Fruit fly (Drosophila melanogaster) whole organism, embryonic: ENCODE data around the gene Muc11A.

Source experiments
- BEAF-32 ChIP-seq: fragments of 200-800 bp; sonication (Bioruptor generic); optimal IDR thresholded peaks from 3 replicates; lab custom pipeline; 2017; ENCODE audit warnings: missing biosample characterization, missing genetic modification characterization, mild to moderate bottlenecking, moderate library complexity, missing genetic modification reagents
- C15 ChIP-seq: fragments of 200-800 bp; sonication (Bioruptor generic); IDR thresholded peaks from 3 replicates; pipeline ENCODE4 v1.3.6; 2022; ENCODE audit warnings: missing biosample characterization, missing genetic modification characterization
- CG10366 ChIP-seq: fragments of 200-800 bp; sonication (Bioruptor generic); IDR thresholded peaks from 2 replicates; pipeline ENCODE4 v1.3.6; 2022; ENCODE audit warnings: missing biosample characterization, missing genetic modification characterization
- CG12236 ChIP-seq: fragments of 200-800 bp; sonication (Bioruptor generic); optimal IDR thresholded peaks from 2 replicates; lab custom pipeline; 2016; ENCODE audit warnings: missing biosample characterization, missing genetic modification characterization
- CG12744 ChIP-seq: fragments of 200-800 bp; sonication (Bioruptor generic); optimal IDR thresholded peaks from 2 replicates; lab custom pipeline; 2016; ENCODE audit warnings: missing biosample characterization, missing genetic modification characterization
- CG13894 ChIP-seq: fragments of 200-800 bp; sonication (Bioruptor generic); optimal IDR thresholded peaks from 3 replicates; lab custom pipeline; 2018; ENCODE audit warnings: missing biosample characterization, mild to moderate bottlenecking, missing genetic modification characterization, moderate library complexity
- CG14667 ChIP-seq: fragments of 200-800 bp; sonication (Bioruptor generic); IDR thresholded peaks from 2 replicates; pipeline ENCODE4 v1.3.6; 2022; ENCODE audit warnings: missing biosample characterization, missing genetic modification characterization
- CG15696 ChIP-seq: fragments of 200-800 bp; sonication (Bioruptor generic); optimal IDR thresholded peaks from 2 replicates; lab custom pipeline; 2019; ENCODE audit warnings: missing biosample characterization, mild to moderate bottlenecking, missing genetic modification characterization, moderate library complexity
- CG17328 ChIP-seq: fragments of 200-800 bp; sonication (Bioruptor generic); IDR thresholded peaks from 2 replicates; pipeline ENCODE4 v1.3.6; 2022; ENCODE audit warnings: missing biosample characterization, missing genetic modification characterization
- CG17385 ChIP-seq: fragments of 200-800 bp; sonication (Bioruptor generic); optimal IDR thresholded peaks from 3 replicates; lab custom pipeline; 2018; ENCODE audit warnings: missing biosample characterization, mild to moderate bottlenecking, missing genetic modification characterization
- CG17612 ChIP-seq: fragments of 200-800 bp; sonication (Bioruptor generic); IDR thresholded peaks from 2 replicates; pipeline ENCODE4 v1.3.6; 2022; ENCODE audit warnings: missing biosample characterization, missing genetic modification characterization
- CG2199 ChIP-seq: fragments of 200-800 bp; sonication (Bioruptor generic); IDR thresholded peaks from 3 replicates; pipeline ENCODE4 v1.3.6; 2022; ENCODE audit warnings: missing biosample characterization, missing genetic modification characterization
- CG32772 ChIP-seq: fragments of 200-800 bp; sonication (Bioruptor generic); IDR thresholded peaks from 2 replicates; pipeline ENCODE4 v1.3.6; 2022; ENCODE audit warnings: missing biosample characterization, missing genetic modification characterization
- CG34224 ChIP-seq: fragments of 200-800 bp; sonication (Bioruptor generic); IDR thresholded peaks from 3 replicates; pipeline ENCODE4 v1.3.6; 2022; ENCODE audit warnings: missing biosample characterization, missing genetic modification characterization; ENCODE audit not compliant: partially characterized antibody
- CG6683 ChIP-seq: fragments of 200-800 bp; sonication (Bioruptor generic); optimal IDR thresholded peaks from 2 replicates; lab custom pipeline; 2017; ENCODE audit warnings: missing biosample characterization, mild to moderate bottlenecking, missing genetic modification characterization, missing genetic modification reagents
- CG6765 ChIP-seq: fragments of 200-800 bp; sonication (Bioruptor generic); optimal IDR thresholded peaks from 3 replicates; lab custom pipeline; 2017; ENCODE audit warnings: missing biosample characterization, mild to moderate bottlenecking, missing genetic modification characterization
- Dip3 ChIP-seq: fragments of 200-800 bp; sonication (Bioruptor generic); optimal IDR thresholded peaks from 3 replicates; lab custom pipeline; 2016; ENCODE audit warnings: missing biosample characterization, missing genetic modification characterization
- Ets65A ChIP-seq: fragments of 200-800 bp; sonication (Bioruptor generic); peaks from one replicate; lab custom pipeline; 2016; ENCODE audit warnings: missing biosample characterization, missing genetic modification characterization
- Fer1 ChIP-seq: fragments of 200-800 bp; sonication (Bioruptor generic); optimal IDR thresholded peaks from 2 replicates; lab custom pipeline; 2017; ENCODE audit warnings: missing biosample characterization, mild to moderate bottlenecking, missing genetic modification characterization
- HLH4C ChIP-seq: fragments of 200-800 bp; sonication (Bioruptor generic); IDR thresholded peaks from 3 replicates; pipeline ENCODE4 v1.3.6; 2022; ENCODE audit warnings: missing biosample characterization, missing genetic modification characterization; ENCODE audit not compliant: partially characterized antibody
- Ptx1 ChIP-seq: fragments of 200-800 bp; sonication (Bioruptor generic); IDR thresholded peaks from 2 replicates; pipeline ENCODE4 v1.3.6; 2022; ENCODE audit warnings: missing biosample characterization, missing genetic modification characterization
- Sin3A ChIP-seq: fragments of >200 bp; optimal IDR thresholded peaks from 2 replicates; lab custom pipeline; 2018
- Usf ChIP-seq: fragments of 200-800 bp; sonication (Bioruptor generic); optimal IDR thresholded peaks from 2 replicates; lab custom pipeline; 2017; ENCODE audit warnings: missing genotype, missing biosample characterization, missing genetic modification characterization
- ab ChIP-seq: fragments of 200-800 bp; sonication (Bioruptor generic); optimal IDR thresholded peaks from 2 replicates; lab custom pipeline; 2016; ENCODE audit warnings: missing biosample characterization, missing genetic modification characterization
- abd-A ChIP-seq: fragments of 200-800 bp; sonication (Bioruptor generic); optimal IDR thresholded peaks from 3 replicates; lab custom pipeline; 2019; ENCODE audit warnings: missing biosample characterization, mild to moderate bottlenecking, missing genetic modification characterization, moderate library complexity
- ap ChIP-seq: fragments of 200-800 bp; sonication (Bioruptor generic); IDR thresholded peaks from 2 replicates; pipeline ENCODE4 v1.3.6; 2022; ENCODE audit warnings: missing biosample characterization, missing genetic modification characterization
- ase ChIP-seq: fragments of 200-800 bp; sonication (Bioruptor generic); IDR thresholded peaks from 3 replicates; pipeline ENCODE4 v1.3.6; 2022; ENCODE audit warnings: missing biosample characterization, missing genetic modification characterization
- ato ChIP-seq: fragments of 200-800 bp; sonication (Bioruptor generic); IDR thresholded peaks from 2 replicates; pipeline ENCODE4 v1.3.6; 2022; ENCODE audit warnings: missing biosample characterization, missing genetic modification characterization; ENCODE audit not compliant: partially characterized antibody
- bowl ChIP-seq: fragments of 200-800 bp; sonication (Bioruptor generic); IDR thresholded peaks from 2 replicates; pipeline ENCODE4 v1.3.6; 2022; ENCODE audit warnings: missing biosample characterization, missing genetic modification characterization
- cato ChIP-seq: fragments of 200-800 bp; sonication (Bioruptor generic); optimal IDR thresholded peaks from 2 replicates; lab custom pipeline; 2016; ENCODE audit warnings: missing biosample characterization, missing genetic modification characterization, borderline replicate concordance
- chif ChIP-seq, 2 experiments: fragments of 200-800 bp; sonication (Bioruptor generic); optimal IDR thresholded peaks; 3 replicates each; lab custom pipeline; 2016; ENCODE audit warnings: missing biosample characterization in 2 of 2, missing genetic modification characterization in 2 of 2
- chm ChIP-seq: fragments of 200-800 bp; sonication (Bioruptor generic); IDR thresholded peaks from 2 replicates; pipeline ENCODE4 v1.3.6; 2022; ENCODE audit warnings: missing biosample characterization, missing genetic modification characterization
- da ChIP-seq: fragments of 200-800 bp; sonication (Bioruptor generic); optimal IDR thresholded peaks from 2 replicates; lab custom pipeline; 2016; ENCODE audit warnings: missing biosample characterization, missing genetic modification characterization
- gce ChIP-seq: fragments of 200-800 bp; sonication (Bioruptor generic); IDR thresholded peaks from 3 replicates; pipeline ENCODE4 v1.3.6; 2022; ENCODE audit warnings: missing biosample characterization, missing genetic modification characterization
- hkb ChIP-seq, 2 experiments: fragments of 200-800 bp in 1 of 2; fragments of >200 bp in 1 of 2; sonication (Bioruptor generic) in 1 of 2; IDR thresholded peaks in 1 of 2; optimal IDR thresholded peaks in 1 of 2; 2 replicates each; pipeline versions ENCODE4 v1.3.6 to Lab custom; 2017 to 2022; ENCODE audit warnings: missing biosample characterization in 1 of 2, missing genetic modification characterization in 1 of 2
- ken ChIP-seq: fragments of 200-800 bp; sonication (Bioruptor generic); IDR thresholded peaks from 3 replicates; pipeline ENCODE4 v1.3.6; 2022; ENCODE audit warnings: missing biosample characterization, missing genetic modification characterization
- klu ChIP-seq: fragments of 200-800 bp; sonication (Bioruptor generic); IDR thresholded peaks from 2 replicates; pipeline ENCODE4 v1.3.6; 2022; ENCODE audit warnings: missing biosample characterization, missing genetic modification characterization
- knrl ChIP-seq: fragments of 200-800 bp; sonication (Bioruptor generic); IDR thresholded peaks from 3 replicates; pipeline ENCODE4 v1.3.6; 2022; ENCODE audit warnings: missing biosample characterization, missing genetic modification characterization; ENCODE audit not compliant: partially characterized antibody
- maf-S ChIP-seq: fragments of 200-800 bp; sonication (Bioruptor generic); optimal IDR thresholded peaks from 2 replicates; lab custom pipeline; 2016; ENCODE audit warnings: missing biosample characterization, missing genetic modification characterization
- nerfin-2 ChIP-seq: fragments of 200-800 bp; sonication (Bioruptor generic); IDR thresholded peaks from 2 replicates; pipeline ENCODE4 v1.3.6; 2022; ENCODE audit warnings: missing biosample characterization, missing genetic modification characterization; ENCODE audit not compliant: partially characterized antibody
- nom ChIP-seq: fragments of 200-800 bp; sonication (Bioruptor generic); optimal IDR thresholded peaks from 2 replicates; lab custom pipeline; 2017; ENCODE audit warnings: missing biosample characterization, missing genetic modification characterization, mild to moderate bottlenecking, moderate library complexity, missing genetic modification reagents
- sens ChIP-seq: fragments of 200-800 bp; sonication (Bioruptor generic); peaks from one replicate; lab custom pipeline; 2016; ENCODE audit warnings: missing biosample characterization, missing genetic modification characterization
- sisA ChIP-seq: fragments of 200-800 bp; sonication (Bioruptor generic); IDR thresholded peaks from 2 replicates; pipeline ENCODE4 v1.3.6; 2022; ENCODE audit warnings: missing biosample characterization, missing genetic modification characterization
- sqz ChIP-seq: fragments of 200-800 bp; sonication (Bioruptor generic); optimal IDR thresholded peaks from 3 replicates; lab custom pipeline; 2018; ENCODE audit warnings: missing biosample characterization, mild to moderate bottlenecking, missing genetic modification characterization
- tap ChIP-seq: fragments of 200-800 bp; optimal IDR thresholded peaks from 3 replicates; lab custom pipeline; 2019; ENCODE audit warnings: missing biosample characterization, mild to moderate bottlenecking, missing genetic modification characterization, moderate library complexity
- tin ChIP-seq: fragments of 200-800 bp; sonication (Bioruptor generic); optimal IDR thresholded peaks from 3 replicates; lab custom pipeline; 2016; ENCODE audit warnings: missing biosample characterization, missing genetic modification characterization
- vnd ChIP-seq: fragments of 200-800 bp; sonication (Bioruptor generic); IDR thresholded peaks from 3 replicates; pipeline ENCODE4 v1.3.6; 2022; ENCODE audit warnings: missing biosample characterization, missing genetic modification characterization; ENCODE audit not compliant: partially characterized antibody
- vvl ChIP-seq: fragments of 200-800 bp; sonication (Bioruptor generic); IDR thresholded peaks from 2 replicates; pipeline ENCODE4 v1.3.6; 2022; ENCODE audit warnings: missing biosample characterization, missing genetic modification characterization
- yki ChIP-seq: fragments of >200 bp; optimal IDR thresholded peaks from 3 replicates; lab custom pipeline; 2018
- zen2 ChIP-seq: fragments of 200-800 bp; sonication (Bioruptor generic); IDR thresholded peaks from 3 replicates; pipeline ENCODE4 v1.3.6; 2022; ENCODE audit warnings: missing biosample characterization, missing genetic modification characterization; ENCODE audit not compliant: partially characterized antibody
- zfh1 ChIP-seq: fragments of 200-800 bp; sonication (Bioruptor generic); IDR thresholded peaks from 3 replicates; pipeline ENCODE4 v1.3.6; 2022; ENCODE audit warnings: missing biosample characterization, missing genetic modification characterization

Muc11A gene

DNA sequence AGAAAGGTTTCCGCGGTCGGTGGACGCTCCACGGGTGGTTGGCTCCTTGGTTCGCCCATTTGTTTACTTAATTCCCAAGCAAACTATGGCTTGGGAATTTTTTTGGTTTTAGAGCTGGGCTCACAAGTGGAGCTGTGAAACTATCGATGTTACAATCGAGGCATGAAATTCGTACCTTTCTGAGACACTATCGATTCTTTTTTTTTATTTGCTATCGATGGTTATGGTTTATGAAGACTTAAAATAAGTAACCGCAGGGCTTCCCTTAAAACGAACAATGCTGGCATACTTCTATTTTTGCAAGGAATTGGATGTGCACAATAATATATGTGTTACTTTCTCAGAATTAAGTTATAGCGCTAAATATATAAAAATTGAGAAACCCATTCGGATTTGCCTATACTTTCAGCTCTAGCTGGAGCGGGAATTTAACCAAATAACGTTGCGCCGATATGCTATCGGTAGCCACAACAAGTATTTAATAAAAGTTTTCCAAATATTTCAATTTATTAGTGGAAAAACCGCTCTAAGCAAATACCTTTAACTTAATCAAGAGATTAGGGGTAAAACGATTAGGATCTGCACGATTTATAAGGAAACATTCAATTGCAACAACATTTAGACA is 41.7 kb upstream of the Muc11A start, which contains the start of gene Chrac-16 (continued):
- no peak for TF ChIP-seq CG12236
- TF ChIP-seq bowl (GFP tag; lab: Robert Waterston, UW): no peak
- TF ChIP-seq Ptx1 (GFP tag; lab: Robert Waterston, UW): no peak
- TF ChIP-seq maf-S (GFP tag; lab: Kevin White, UChicago): no peak
- TF ChIP-seq ken (GFP tag; lab: Robert Waterston, UW): no peak
- no peak for TF ChIP-seq klu (GFP tag; lab: Robert Waterston, UW)
- TF ChIP-seq zen2 (GFP tag; lab: Robert Waterston, UW): peak; percentile 73
- no peak for TF ChIP-seq gce (GFP tag; lab: Robert Waterston, UW)
- no peak for TF ChIP-seq CG17612 (GFP tag; lab: Robert Waterston, UW)
- no peak for TF ChIP-seq zfh1
- TF ChIP-seq sisA: no peak
- TF ChIP-seq da (GFP tag; lab: Kevin White, UChicago): no peak
- peak; percentile 45 for TF ChIP-seq Sin3A (lab: Kevin White, UChicago)
- no peak for TF ChIP-seq nom (GFP tag; lab: Kevin White, UChicago)
- TF ChIP-seq ase: no peak
- no peak for TF ChIP-seq CG15696
- no peak for TF ChIP-seq yki (lab: Kevin White, UChicago)
- TF ChIP-seq abd-A (tag; lab: Kevin White, UChicago): no peak
- TF ChIP-seq sqz (GFP tag; lab: Kevin White, UChicago): peak; percentile 19
- no peak for TF ChIP-seq cato (GFP tag; lab: Kevin White, UChicago)
- no peak for TF ChIP-seq Usf (GFP tag; lab: Kevin White, UChicago)
- TF ChIP-seq Fer1 (GFP tag; lab: Kevin White, UChicago): no peak
- no peak for TF ChIP-seq CG6765 (GFP tag; lab: Kevin White, UChicago)
- peak; percentile 74 for TF ChIP-seq BEAF-32 (GFP tag; lab: Kevin White, UChicago)
- no peak for TF ChIP-seq sens (GFP tag; lab: Kevin White, UChicago)
- TF ChIP-seq tap (tag; lab: Kevin White, UChicago): no peak
- no peak for TF ChIP-seq CG12744
- no peak for TF ChIP-seq CG32772
- TF ChIP-seq ato (GFP tag; lab: Robert Waterston, UW): peak; percentile 70
- TF ChIP-seq knrl (GFP tag; lab: Robert Waterston, UW): peak; percentile 80
- TF ChIP-seq nerfin-2 (GFP tag; lab: Robert Waterston, UW): peak; percentile 69
- no peak for TF ChIP-seq hkb (optimal IDR thresholded peaks at IDR 0.05; lab: Kevin White, UChicago)
- no peak for TF ChIP-seq hkb (GFP tag; IDR thresholded peaks at IDR 0.05; lab: Robert Waterston, UW)
- no peak for TF ChIP-seq chm (GFP tag; lab: Robert Waterston, UW)
- TF ChIP-seq CG17385 (GFP tag; lab: Kevin White, UChicago): no peak
- no peak for TF ChIP-seq CG10366
- TF ChIP-seq CG34224 (GFP tag; lab: Robert Waterston, UW): peak; percentile 61
- TF ChIP-seq Ets65A: peak; percentile 9
- no peak for TF ChIP-seq ap
- TF ChIP-seq CG6683 (GFP tag; lab: Kevin White, UChicago): no peak
- no peak for TF ChIP-seq chif (GFP tag; optimal IDR thresholded peaks at IDR 0.05; lab: Kevin White, UChicago)
- no peak for TF ChIP-seq CG13894 (tag; lab: Kevin White, UChicago)
- no peak for TF ChIP-seq CG2199 (GFP tag; lab: Robert Waterston, UW)
- TF ChIP-seq Dip3 (GFP tag; lab: Kevin White, UChicago): no peak
- no peak for TF ChIP-seq CG14667 (GFP tag; lab: Robert Waterston, UW)
- no peak for TF ChIP-seq C15 (GFP tag; lab: Robert Waterston, UW)
- TF ChIP-seq ab: no peak
- TF ChIP-seq HLH4C: peak; percentile 70
- TF ChIP-seq vvl (GFP tag; lab: Robert Waterston, UW): no peak
- no peak for TF ChIP-seq tin (GFP tag; lab: Kevin White, UChicago)
- no peak for TF ChIP-seq CG17328 (GFP tag; lab: Robert Waterston, UW)
- TF ChIP-seq vnd (GFP tag; lab: Robert Waterston, UW): peak; percentile 80
